Fruit fly (Drosophila melanogaster): ENCODE results near the gene CG32262.

The CG32262 gene

dm6 chr3L:3787595-3788151 lies 22.3 kb downstream of the CG32262 start (continued):
- peak; percentile 11 for TF ChIP-seq scrt (GFP tag; optimal IDR thresholded peaks at IDR 0.05)
- no peak for TF ChIP-seq CG5180 (GFP tag; optimal IDR thresholded peaks at IDR 0.05)
- no peak; the same call in 1 of the 2 replicates for TF ChIP-seq Adf1 (GFP tag; IDR thresholded peaks at IDR 0.05)
- no peak for TF ChIP-seq CG7928 (GFP tag; optimal IDR thresholded peaks at IDR 0.05)
- peak; percentile 64 for TF ChIP-seq HmgZ (tag; optimal IDR thresholded peaks at IDR 0.05)
- TF ChIP-seq CrebB (tag; optimal IDR thresholded peaks at IDR 0.05), result peak; percentile 59
- 0 out of 2 replicates have a peak, but pooled peaks have one; percentile 6 for TF ChIP-seq bowl (GFP tag; IDR thresholded peaks at IDR 0.05)
- peak in 1 of 2 experiments; percentile 53 for TF ChIP-seq bsh (GFP tag; optimal IDR thresholded peaks at IDR 0.05)
- peak; percentile 22 for TF ChIP-seq Nf-YB (GFP tag; optimal IDR thresholded peaks at IDR 0.05)
- TF ChIP-seq H15 (GFP tag; IDR thresholded peaks at IDR 0.05), result no peak
- peak in 1 of 2 experiments; percentile 59 for TF ChIP-seq crp (GFP tag; optimal IDR thresholded peaks at IDR 0.05)
- no peak for TF ChIP-seq Bteb2 (GFP tag; optimal IDR thresholded peaks at IDR 0.05)
- peak; percentile 21 for TF ChIP-seq kah (GFP tag; optimal IDR thresholded peaks at IDR 0.05)
- TF ChIP-seq Neu2 (GFP tag; optimal IDR thresholded peaks at IDR 0.05; ENCODE audit: borderline replicate concordance), result no peak
- no peak; the same call in 1 of the 2 replicates for TF ChIP-seq CG14014 (GFP tag; IDR thresholded peaks at IDR 0.05)
- TF ChIP-seq Hr39 (optimal IDR thresholded peaks at IDR 0.05), result no peak
- TF ChIP-seq CG7745 (tag; optimal IDR thresholded peaks at IDR 0.05), result no peak
- peak; percentile 55 for TF ChIP-seq trem (tag; optimal IDR thresholded peaks at IDR 0.05)
- no peak for TF ChIP-seq CoRest (tag; optimal IDR thresholded peaks at IDR 0.05)
- no peak for TF ChIP-seq gem (tag; optimal IDR thresholded peaks at IDR 0.05)
- TF ChIP-seq pb (GFP tag; optimal IDR thresholded peaks at IDR 0.05), result no peak
- TF ChIP-seq Awh (GFP tag; IDR thresholded peaks at IDR 0.05), result no peak
- no peak for TF ChIP-seq CG5953 (GFP tag; IDR thresholded peaks at IDR 0.05)
- TF ChIP-seq CG6254 (GFP tag; optimal IDR thresholded peaks at IDR 0.05), result peak; percentile 32
- no peak for TF ChIP-seq Rx (GFP tag; IDR thresholded peaks at IDR 0.05)
- TF ChIP-seq CG6654 (GFP tag; optimal IDR thresholded peaks at IDR 0.05), result no peak
- TF ChIP-seq Med (GFP tag), result peak; percentile 92
- TF ChIP-seq schlank (tag; optimal IDR thresholded peaks at IDR 0.05), result no peak
- TF ChIP-seq CG13287 (GFP tag; IDR thresholded peaks at IDR 0.05; ENCODE audit: partially characterized antibody), result peak; percentile 48
- peak in 1 of 2 experiments; percentile 28 for TF ChIP-seq Trl (optimal IDR thresholded peaks at IDR 0.05)
- no peak for TF ChIP-seq Trl (GFP tag; optimal IDR thresholded peaks at IDR 0.05)
- TF ChIP-seq CG9437 (GFP tag; optimal IDR thresholded peaks at IDR 0.05), result no peak
- TF ChIP-seq dmrt99B (tag; optimal IDR thresholded peaks at IDR 0.05), result no peak
- no peak for TF ChIP-seq ash1 (GFP tag; optimal IDR thresholded peaks at IDR 0.05)
- TF ChIP-seq CG9727 (GFP tag; optimal IDR thresholded peaks at IDR 0.05), result peak; percentile 36
- no peak for TF ChIP-seq Nf-YA (GFP tag; IDR thresholded peaks at IDR 0.05)
- TF ChIP-seq tgo (GFP tag; IDR thresholded peaks at IDR 0.05), result no peak
- TF ChIP-seq HmgD (GFP tag; optimal IDR thresholded peaks at IDR 0.05), result peak; percentile 15
- no peak for TF ChIP-seq phol (tag; optimal IDR thresholded peaks at IDR 0.05)
- TF ChIP-seq tup (GFP tag; optimal IDR thresholded peaks at IDR 0.05), result no peak
- TF ChIP-seq inv (GFP tag; IDR thresholded peaks at IDR 0.05; ENCODE audit: partially characterized antibody), result no peak; the same call in 1 of the 2 replicates
- peak; percentile 94 for TF ChIP-seq E2f2 (GFP tag; IDR thresholded peaks at IDR 0.05)
- TF ChIP-seq CG6272 (GFP tag; IDR thresholded peaks at IDR 0.05), result no peak
- no peak for TF ChIP-seq Fer3 (tag; optimal IDR thresholded peaks at IDR 0.05)
- no peak for TF ChIP-seq ssp (GFP tag; IDR thresholded peaks at IDR 0.05)
- peak; percentile 78 for TF ChIP-seq pzg (GFP tag; optimal IDR thresholded peaks at IDR 0.05)
- TF ChIP-seq Fer2 (tag; optimal IDR thresholded peaks at IDR 0.05), result no peak
- no peak for TF ChIP-seq ara (GFP tag; IDR thresholded peaks at IDR 0.05)
- TF ChIP-seq CG11560 (tag; IDR thresholded peaks at IDR 0.05), result no peak
- no peak for TF ChIP-seq dan (GFP tag; IDR thresholded peaks at IDR 0.05)
- TF ChIP-seq CG5245 (GFP tag; optimal IDR thresholded peaks at IDR 0.05), result no peak
